Fruit fly (Drosophila melanogaster) whole organism, prepupa: ENCODE data around the gene Gnf1.

Source experiments
- CG11902 ChIP-seq: fragments of 200-800 bp; sonication (Bioruptor generic); optimal IDR thresholded peaks from 3 replicates; lab custom pipeline; 2016; ENCODE audit warnings: missing biosample characterization, missing genetic modification characterization
- CG6808 ChIP-seq: fragments of 200-800 bp; sonication (Bioruptor generic); optimal IDR thresholded peaks from 3 replicates; lab custom pipeline; 2017; ENCODE audit warnings: missing biosample characterization, missing genetic modification characterization, mild to moderate bottlenecking, moderate library complexity, missing genetic modification reagents
- CG6854 ChIP-seq: fragments of 200-800 bp; sonication (Bioruptor generic); optimal IDR thresholded peaks from 2 replicates; lab custom pipeline; 2017; ENCODE audit warnings: missing biosample characterization, mild to moderate bottlenecking, missing genetic modification characterization
- Eip75B ChIP-seq: fragments of 200-800 bp; sonication (Bioruptor generic); optimal IDR thresholded peaks from 3 replicates; lab custom pipeline; 2016; ENCODE audit warnings: missing biosample characterization, missing genetic modification characterization
- Eip93F ChIP-seq: fragments of 200-800 bp; sonication (Bioruptor generic); optimal IDR thresholded peaks from 2 replicates; lab custom pipeline; 2016; ENCODE audit warnings: missing biosample characterization, mild to moderate bottlenecking, missing genetic modification characterization
- Hr4 ChIP-seq: fragments of 200-800 bp; sonication (Bioruptor generic); optimal IDR thresholded peaks from 3 replicates; lab custom pipeline; 2016; ENCODE audit warnings: missing biosample characterization, missing genetic modification characterization
- OdsH ChIP-seq: fragments of 200-800 bp; sonication (Bioruptor generic); optimal IDR thresholded peaks from 3 replicates; lab custom pipeline; 2016; ENCODE audit warnings: missing biosample characterization, missing genetic modification characterization
- Smox ChIP-seq: fragments of 200-800 bp; sonication (Bioruptor generic); optimal IDR thresholded peaks from 3 replicates; lab custom pipeline; 2016; ENCODE audit warnings: missing biosample characterization, missing genetic modification characterization

dm6 chr3R:4904844-4905243, 1.6 kb upstream of the Gnf1 start:
- no peak for TF ChIP-seq Smox (GFP tag; lab: Kevin White, UChicago)
- no peak for TF ChIP-seq Eip75B (GFP tag; lab: Kevin White, UChicago)
- no peak for TF ChIP-seq CG11902
- TF ChIP-seq CG6854: no peak
- no peak for TF ChIP-seq Hr4
- TF ChIP-seq OdsH (GFP tag; lab: Kevin White, UChicago): no peak
- TF ChIP-seq Eip93F (GFP tag; lab: Kevin White, UChicago): no peak
- TF ChIP-seq CG6808 (GFP tag; lab: Kevin White, UChicago): no peak
